Worm (Caenorhabditis elegans) whole organism, late embryonic: ENCODE measurements around the gene B0507.9.

Experiments used
- elt-2 ChIP-seq: sonication (generic microtip); optimal IDR thresholded peaks from 2 replicates; lab custom pipeline; 2016; ENCODE audit warnings: missing genetic modification reagents, missing genetic modification characterization, missing compliant biosample characterization
- syd-9 ChIP-seq: sonication (generic microtip); optimal IDR thresholded peaks from 2 replicates; lab custom pipeline; 2016; ENCODE audit warnings: mild to moderate bottlenecking, missing genetic modification characterization, moderate library complexity, missing compliant biosample characterization

- TF ChIP-seq syd-9 (tag; lab: Kevin White, UChicago) (no peak), elt-2 (no peak)
Measured at ce11 chrV:8730991-8731390, 34.8 kb downstream of the B0507.9 start.
